Fruit fly (Drosophila melanogaster) whole organism, embryonic: ENCODE measurements around the gene CG32681.
A peak's percentile ranks its signal among the peaks of the same experiment; 100 is the strongest.

Experiments
- Atf6 ChIP-seq: fragments of 200-800 bp; sonication (Bioruptor generic); IDR thresholded peaks from 2 replicates; pipeline ENCODE4 v1.3.6; 2022; ENCODE audit warnings: missing biosample characterization, missing genetic modification characterization
- Awh ChIP-seq: fragments of 200-800 bp; sonication (Bioruptor generic); IDR thresholded peaks from 2 replicates; pipeline ENCODE4, ENCODE4 v1.3.6; 2022; ENCODE audit warnings: missing biosample characterization, missing genetic modification characterization
- BEAF-32 ChIP-seq: fragments of 200-800 bp; sonication (Bioruptor generic); optimal IDR thresholded peaks from 3 replicates; lab custom pipeline; 2017; ENCODE audit warnings: missing biosample characterization, missing genetic modification characterization, mild to moderate bottlenecking, moderate library complexity, missing genetic modification reagents
- Blimp-1 ChIP-seq: fragments of 200-800 bp; sonication (Bioruptor generic); optimal IDR thresholded peaks from 3 replicates; lab custom pipeline; 2018; ENCODE audit warnings: missing biosample characterization, missing genetic modification characterization, mild to moderate bottlenecking, moderate library complexity, missing genetic modification reagents
- CG11398 ChIP-seq: fragments of 200-800 bp; sonication (Bioruptor generic); optimal IDR thresholded peaks from 2 replicates; lab custom pipeline; 2016; ENCODE audit warnings: missing biosample characterization, missing genetic modification characterization
- CG11560 ChIP-seq: fragments of 200-800 bp; sonication (Bioruptor generic); IDR thresholded peaks from 3 replicates; pipeline ENCODE4 v1.3.6; 2022; ENCODE audit warnings: missing biosample characterization, missing genetic modification characterization
- CG1233 ChIP-seq: fragments of 200-800 bp; sonication (Bioruptor generic); optimal IDR thresholded peaks from 4 replicates; lab custom pipeline; 2018; ENCODE audit warnings: missing biosample characterization, mild to moderate bottlenecking, missing genetic modification characterization
- CG12769 ChIP-seq: fragments of 200-800 bp; sonication (Bioruptor generic); optimal IDR thresholded peaks from 2 replicates; lab custom pipeline; 2019; ENCODE audit warnings: missing biosample characterization, mild to moderate bottlenecking, missing genetic modification characterization, moderate library complexity
- CG13123 ChIP-seq: fragments of 200-800 bp; sonication (Bioruptor generic); optimal IDR thresholded peaks from 2 replicates; lab custom pipeline; 2016; ENCODE audit warnings: missing biosample characterization, missing genetic modification characterization
- CG17912 ChIP-seq: fragments of 200-800 bp; sonication (Bioruptor generic); optimal IDR thresholded peaks from 2 replicates; lab custom pipeline; 2018; ENCODE audit warnings: missing biosample characterization, mild to moderate bottlenecking, missing genetic modification characterization
- CG2129 ChIP-seq: fragments of 200-800 bp; sonication (Bioruptor generic); IDR thresholded peaks from 2 replicates; pipeline ENCODE4 v1.3.6; 2022; ENCODE audit warnings: missing biosample characterization, missing genetic modification characterization; ENCODE audit not compliant: partially characterized antibody
- CG2202 ChIP-seq: fragments of 200-800 bp; sonication (Bioruptor generic); optimal IDR thresholded peaks from 2 replicates; lab custom pipeline; 2018; ENCODE audit warnings: missing biosample characterization, mild to moderate bottlenecking, missing genetic modification characterization
- CG32532 ChIP-seq: fragments of 200-800 bp; sonication (Bioruptor generic); IDR thresholded peaks from 2 replicates; pipeline ENCODE4 v1.3.6; 2022; ENCODE audit warnings: missing biosample characterization, missing genetic modification characterization
- CG4328 ChIP-seq: fragments of 200-800 bp; sonication (Bioruptor generic); optimal IDR thresholded peaks from 3 replicates; lab custom pipeline; 2017; ENCODE audit warnings: missing biosample characterization, missing genetic modification reagents, missing genetic modification characterization
- CG4707 ChIP-seq: fragments of 200-800 bp; sonication (Bioruptor generic); optimal IDR thresholded peaks from 2 replicates; lab custom pipeline; 2018; ENCODE audit warnings: missing biosample characterization, mild to moderate bottlenecking, missing genetic modification characterization, moderate library complexity
- CG5245 ChIP-seq: fragments of 200-800 bp; sonication (Bioruptor generic); optimal IDR thresholded peaks from 3 replicates; lab custom pipeline; 2016; ENCODE audit warnings: missing biosample characterization, missing genetic modification characterization
- CG6175 ChIP-seq: fragments of 200-800 bp; sonication (Bioruptor generic); IDR thresholded peaks from 3 replicates; pipeline ENCODE4 v1.3.6; 2022; ENCODE audit warnings: missing biosample characterization, missing genetic modification characterization
- CG7786 ChIP-seq: fragments of 200-800 bp; sonication (Bioruptor generic); optimal IDR thresholded peaks from 2 replicates; lab custom pipeline; 2016; ENCODE audit warnings: missing biosample characterization, missing genetic modification characterization
- CG8359 ChIP-seq: fragments of 200-800 bp; sonication (Bioruptor generic); optimal IDR thresholded peaks from 2 replicates; lab custom pipeline; 2017; ENCODE audit warnings: missing biosample characterization, mild to moderate bottlenecking, missing genetic modification characterization, borderline replicate concordance
- Dip3 ChIP-seq: fragments of 200-800 bp; sonication (Bioruptor generic); optimal IDR thresholded peaks from 3 replicates; lab custom pipeline; 2016; ENCODE audit warnings: missing biosample characterization, missing genetic modification characterization
- H2.0 ChIP-seq: fragments of 200-800 bp; sonication (Bioruptor generic); IDR thresholded peaks from 2 replicates; pipeline ENCODE4 v1.3.6; 2022; ENCODE audit warnings: missing biosample characterization, missing genetic modification characterization
- HLHmδ ChIP-seq: fragments of 200-800 bp; sonication (Bioruptor generic); optimal IDR thresholded peaks from 2 replicates; lab custom pipeline; 2018; ENCODE audit warnings: missing biosample characterization, mild to moderate bottlenecking, missing genetic modification characterization, moderate library complexity
- Hr51 ChIP-seq, 2 experiments: fragments of 200-800 bp; sonication (Bioruptor generic); optimal IDR thresholded peaks; 2 replicates in 1 of 2; 3 replicates in 1 of 2; lab custom pipeline; 2016 to 2018; ENCODE audit warnings: missing biosample characterization in 2 of 2, missing genetic modification characterization in 2 of 2, mild to moderate bottlenecking in 1 of 2, moderate library complexity in 1 of 2
- Kr ChIP-seq: fragments of 200-800 bp; sonication (Bioruptor generic); optimal IDR thresholded peaks from 2 replicates; lab custom pipeline; 2017; ENCODE audit warnings: missing biosample characterization, mild to moderate bottlenecking, missing genetic modification characterization
- Nf-YA ChIP-seq: fragments of 200-800 bp; sonication (Bioruptor generic); IDR thresholded peaks from 2 replicates; pipeline ENCODE4 v1.3.6; 2022; ENCODE audit warnings: missing biosample characterization, missing genetic modification characterization
- Nf-YC ChIP-seq: fragments of 200-800 bp; optimal IDR thresholded peaks from 3 replicates; lab custom pipeline; 2019; ENCODE audit warnings: missing biosample characterization, mild to moderate bottlenecking, missing genetic modification characterization, moderate library complexity
- NfI ChIP-seq: fragments of 200-800 bp; sonication (Bioruptor generic); optimal IDR thresholded peaks from 3 replicates; lab custom pipeline; 2018; ENCODE audit warnings: missing biosample characterization, mild to moderate bottlenecking, missing genetic modification characterization, moderate library complexity
- Optix ChIP-seq: fragments of 200-800 bp; sonication (Bioruptor generic); IDR thresholded peaks from 3 replicates; pipeline ENCODE4 v1.3.6; 2022; ENCODE audit warnings: missing biosample characterization, missing genetic modification characterization
- Stat92E ChIP-seq, 3 experiments: fragments of >200 bp in 2 of 3; fragments of 200-800 bp in 1 of 3; sonication (Bioruptor generic) in 1 of 3; optimal IDR thresholded peaks; 2 replicates each; lab custom pipeline; 2017 to 2019; ENCODE audit warnings: missing biosample characterization in 3 of 3, missing genetic modification characterization in 3 of 3, mild to moderate bottlenecking in 1 of 3, moderate library complexity in 1 of 3
- ac ChIP-seq: fragments of 200-800 bp; sonication (Bioruptor generic); optimal IDR thresholded peaks from 3 replicates; lab custom pipeline; 2017; ENCODE audit warnings: missing biosample characterization, mild to moderate bottlenecking, missing genetic modification characterization
- bsh ChIP-seq, 2 experiments: fragments of 200-800 bp; sonication (Bioruptor generic); optimal IDR thresholded peaks; 2 replicates each; lab custom pipeline; 2017 to 2018; ENCODE audit warnings: mild to moderate bottlenecking in 2 of 2, missing biosample characterization in 2 of 2, missing genetic modification characterization in 2 of 2, moderate library complexity in 1 of 2
- cas ChIP-seq: fragments of 200-800 bp; sonication (Bioruptor generic); IDR thresholded peaks from 2 replicates; pipeline ENCODE4 v1.3.6; 2022; ENCODE audit warnings: missing biosample characterization, missing genetic modification characterization
- chif ChIP-seq, 2 experiments: fragments of 200-800 bp; sonication (Bioruptor generic); optimal IDR thresholded peaks; 3 replicates each; lab custom pipeline; 2016; ENCODE audit warnings: missing biosample characterization in 2 of 2, missing genetic modification characterization in 2 of 2
- corto ChIP-seq: fragments of 200-800 bp; sonication (Bioruptor generic); optimal IDR thresholded peaks from 2 replicates; lab custom pipeline; 2016; ENCODE audit warnings: missing biosample characterization, mild to moderate bottlenecking, missing genetic modification characterization, moderate library complexity
- dmrt11E ChIP-seq: fragments of 200-800 bp; sonication (Bioruptor generic); optimal IDR thresholded peaks from 3 replicates; lab custom pipeline; 2018; ENCODE audit warnings: missing biosample characterization, mild to moderate bottlenecking, missing genetic modification characterization, moderate library complexity
- emc ChIP-seq: fragments of 200-800 bp; sonication (Bioruptor generic); optimal IDR thresholded peaks from 2 replicates; lab custom pipeline; 2016; ENCODE audit warnings: missing biosample characterization, missing genetic modification characterization
- esg ChIP-seq: fragments of 200-800 bp; sonication (Bioruptor generic); conservative IDR thresholded peaks from 2 replicates; pipeline ENCODE4 v1.3.6; 2022; ENCODE audit warnings: missing biosample characterization, missing genetic modification characterization
- eve ChIP-seq, 2 experiments: fragments of >200 bp; optimal IDR thresholded peaks; 2 replicates each; lab custom pipeline; 2017; ENCODE audit warnings: missing biosample characterization in 2 of 2, missing genetic modification characterization in 2 of 2
- fd64A ChIP-seq: fragments of 200-800 bp; sonication (Bioruptor generic); optimal IDR thresholded peaks from 3 replicates; lab custom pipeline; 2018; ENCODE audit warnings: missing biosample characterization, mild to moderate bottlenecking, missing genetic modification characterization
- fru ChIP-seq: fragments of >200 bp; optimal IDR thresholded peaks from 2 replicates; lab custom pipeline; 2017
- grau ChIP-seq: fragments of 200-800 bp; optimal IDR thresholded peaks from 3 replicates; lab custom pipeline; 2019; ENCODE audit warnings: missing biosample characterization, mild to moderate bottlenecking, missing genetic modification characterization, moderate library complexity
- gsb-n ChIP-seq: fragments of 200-800 bp; sonication (Bioruptor generic); optimal IDR thresholded peaks from 3 replicates; lab custom pipeline; 2018; ENCODE audit warnings: missing biosample characterization, mild to moderate bottlenecking, missing genetic modification characterization
- lab ChIP-seq: fragments of 200-800 bp; sonication (Bioruptor generic); optimal IDR thresholded peaks from 3 replicates; lab custom pipeline; 2017; ENCODE audit warnings: missing biosample characterization, missing genetic modification characterization, mild to moderate bottlenecking, moderate library complexity, missing genetic modification reagents
- pfk ChIP-seq: fragments of 200-800 bp; sonication (Bioruptor generic); optimal IDR thresholded peaks from 2 replicates; lab custom pipeline; 2018; ENCODE audit warnings: missing biosample characterization, mild to moderate bottlenecking, missing genetic modification characterization, moderate library complexity
- pita ChIP-seq: fragments of 200-800 bp; sonication (Bioruptor generic); optimal IDR thresholded peaks from 2 replicates; lab custom pipeline; 2017; ENCODE audit warnings: missing biosample characterization, mild to moderate bottlenecking, missing genetic modification characterization
- pros ChIP-seq: fragments of 200-800 bp; sonication (Bioruptor generic); optimal IDR thresholded peaks from 3 replicates; lab custom pipeline; 2019; ENCODE audit warnings: missing biosample characterization, mild to moderate bottlenecking, missing genetic modification characterization, moderate library complexity
- sd ChIP-seq: fragments of 200-800 bp; sonication (Bioruptor generic); optimal IDR thresholded peaks from 3 replicates; lab custom pipeline; 2018; ENCODE audit warnings: missing biosample characterization, mild to moderate bottlenecking, missing genetic modification characterization, moderate library complexity
- sima ChIP-seq: fragments of 200-800 bp; sonication (Bioruptor generic); optimal IDR thresholded peaks from 2 replicates; lab custom pipeline; 2016; ENCODE audit warnings: missing biosample characterization, missing genetic modification characterization
- tin ChIP-seq: fragments of 200-800 bp; sonication (Bioruptor generic); optimal IDR thresholded peaks from 3 replicates; lab custom pipeline; 2016; ENCODE audit warnings: missing biosample characterization, missing genetic modification characterization
- tx ChIP-seq: fragments of 200-800 bp; sonication (Bioruptor generic); optimal IDR thresholded peaks from 2 replicates; lab custom pipeline; 2016; ENCODE audit warnings: missing biosample characterization, missing genetic modification characterization
- vvl ChIP-seq: fragments of 200-800 bp; sonication (Bioruptor generic); IDR thresholded peaks from 2 replicates; pipeline ENCODE4 v1.3.6; 2022; ENCODE audit warnings: missing biosample characterization, missing genetic modification characterization

The CG32681 gene

dm6 chrX:10385757-10386156, 4.6 kb upstream of the CG32681 start, which contains the start of the genes Psf3 and flw (continued):
- TF ChIP-seq esg (GFP tag; lab: Robert Waterston, UW) (no peak), cas (GFP tag; lab: Robert Waterston, UW) (no peak), Blimp-1 (GFP tag; lab: Kevin White, UChicago) (no peak), Nf-YA (GFP tag; lab: Robert Waterston, UW) (no peak), CG2202 (tag; lab: Kevin White, UChicago) (no peak), tx (no peak), lab (GFP tag; lab: Kevin White, UChicago) (no peak), HLHmδ (GFP tag; lab: Kevin White, UChicago) (no peak), CG4707 (GFP tag; lab: Kevin White, UChicago) (no peak), Atf6 (GFP tag; lab: Robert Waterston, UW) (no peak), fd64A (GFP tag; lab: Kevin White, UChicago) (no peak), NfI (GFP tag; lab: Kevin White, UChicago) (peak; percentile 36), Hr51 (GFP tag; optimal IDR thresholded peaks at IDR 0.05; lab: Kevin White, UChicago) (peak in 1 of 2 experiments; percentile 3), chif (GFP tag; optimal IDR thresholded peaks at IDR 0.05; lab: Kevin White, UChicago) (no peak), fru (no peak), corto (no peak), H2.0 (GFP tag; lab: Robert Waterston, UW) (no peak), pros (GFP tag; lab: Kevin White, UChicago) (no peak), Dip3 (peak; percentile 41), CG4328 (GFP tag; lab: Kevin White, UChicago) (no peak), Awh (GFP tag; lab: Robert Waterston, UW) (no peak), ac (no peak), emc (GFP tag; lab: Kevin White, UChicago) (no peak), sd (no peak), tin (no peak), CG12769 (tag; lab: Kevin White, UChicago) (no peak), BEAF-32 (GFP tag; lab: Kevin White, UChicago) (peak; percentile 76), Kr (no peak), sima (GFP tag; lab: Kevin White, UChicago) (no peak), CG11560 (no peak), CG7786 (peak; percentile 20), Nf-YC (tag; lab: Kevin White, UChicago) (peak; percentile 29), CG17912 (GFP tag; lab: Kevin White, UChicago) (no peak), CG6175 (GFP tag; lab: Robert Waterston, UW) (no peak), pita (GFP tag; lab: Kevin White, UChicago) (no peak), CG1233 (no peak), CG13123 (GFP tag; lab: Kevin White, UChicago) (no peak), grau (tag; lab: Kevin White, UChicago) (no peak), gsb-n (tag; lab: Kevin White, UChicago) (no peak), CG8359 (GFP tag; lab: Kevin White, UChicago) (no peak), CG11398 (GFP tag; lab: Kevin White, UChicago) (no peak), Optix (no peak), CG32532 (GFP tag; lab: Robert Waterston, UW) (peak; percentile 38; the same call in 1 of the 2 replicates), eve (GFP tag; optimal IDR thresholded peaks at IDR 0.05; lab: Kevin White, UChicago) (no peak), vvl (GFP tag; lab: Robert Waterston, UW) (no peak; the same call in 1 of the 2 replicates), CG5245 (GFP tag; lab: Kevin White, UChicago) (peak; percentile 4), Stat92E (GFP tag; optimal IDR thresholded peaks at IDR 0.05; lab: Kevin White, UChicago) (no peak), bsh (GFP tag; optimal IDR thresholded peaks at IDR 0.05; lab: Kevin White, UChicago) (no peak), pfk (GFP tag; lab: Kevin White, UChicago) (peak; percentile 15), dmrt11E (no peak), CG2129 (no peak)
